Worm (Caenorhabditis elegans) whole organism, L3 larva: Measurements from ENCODE around the gene F45G2.8.
A peak's percentile ranks its signal among the peaks of the same experiment; 100 is the strongest.

Experiments
- R02D3.7 ChIP-seq: fragments of 150-350 bp; optimal IDR thresholded peaks from 2 replicates; lab custom pipeline; 2014; ENCODE audit warnings: missing biosample characterization, missing genetic modification characterization
- ZK546.5 ChIP-seq: sonication (generic microtip); optimal IDR thresholded peaks from 2 replicates; lab custom pipeline; 2017; ENCODE audit warnings: missing biosample characterization, missing genetic modification characterization
- aly-2 ChIP-seq: fragments of 150-350 bp; optimal IDR thresholded peaks from 2 replicates; lab custom pipeline; 2014; ENCODE audit warnings: missing biosample characterization, missing genetic modification characterization
- ama-1 ChIP-seq: fragments of 150-350 bp; optimal IDR thresholded peaks from 2 replicates; lab custom pipeline; 2018
- ceh-16 ChIP-seq: sonication (generic microtip); optimal IDR thresholded peaks from 2 replicates; lab custom pipeline; 2017; ENCODE audit warnings: missing biosample characterization, missing genetic modification characterization
- ceh-28 ChIP-seq: fragments of 150-350 bp; optimal IDR thresholded peaks from 2 replicates; lab custom pipeline; 2014; ENCODE audit warnings: missing biosample characterization, missing genetic modification reagents, missing genetic modification characterization
- ceh-82 ChIP-seq: fragments of 150-350 bp; optimal IDR thresholded peaks from 2 replicates; lab custom pipeline; 2014; ENCODE audit warnings: missing biosample characterization, missing genetic modification characterization
- ceh-9 ChIP-seq: sonication (generic microtip); optimal IDR thresholded peaks from 2 replicates; lab custom pipeline; 2018; ENCODE audit warnings: missing biosample characterization, missing genetic modification characterization
- daf-12 ChIP-seq: fragments of 150-350 bp; optimal IDR thresholded peaks from 2 replicates; lab custom pipeline; 2014; ENCODE audit warnings: missing biosample characterization, missing genetic modification reagents, missing genetic modification characterization
- egl-27 ChIP-seq: sonication (generic microtip); optimal IDR thresholded peaks from 4 replicates; lab custom pipeline; 2017; ENCODE audit warnings: missing biosample characterization, missing genetic modification reagents, missing genetic modification characterization
- egl-5 ChIP-seq: fragments of 150-350 bp; optimal IDR thresholded peaks from 2 replicates; lab custom pipeline; 2017; ENCODE audit warnings: missing biosample characterization, missing genetic modification reagents, missing genetic modification characterization, inconsistent platforms
- elt-1 ChIP-seq: fragments of 150-350 bp; optimal IDR thresholded peaks from 2 replicates; lab custom pipeline; 2014; ENCODE audit warnings: missing biosample characterization, missing genetic modification characterization
- elt-2 ChIP-seq: sonication (generic microtip); optimal IDR thresholded peaks from 2 replicates; lab custom pipeline; 2016; ENCODE audit warnings: missing genetic modification reagents, mild to moderate bottlenecking, missing genetic modification characterization, missing compliant biosample characterization
- elt-3 ChIP-seq, 3 experiments: fragments of 150-350 bp in 1 of 3; sonication (generic microtip) in 2 of 3; optimal IDR thresholded peaks; 2 replicates in 2 of 3; 4 replicates in 1 of 3; lab custom pipeline; 2014 to 2017; ENCODE audit warnings: missing biosample characterization in 3 of 3, missing genetic modification characterization in 3 of 3
- eor-1 ChIP-seq, 2 experiments: fragments of 150-350 bp; optimal IDR thresholded peaks; 2 replicates each; lab custom pipeline; 2014 to 2018; ENCODE audit warnings: missing biosample characterization in 2 of 2, missing genetic modification characterization in 2 of 2
- fkh-10 ChIP-seq: sonication (generic microtip); optimal IDR thresholded peaks from 2 replicates; lab custom pipeline; 2017; ENCODE audit warnings: missing biosample characterization, missing genetic modification reagents, missing genetic modification characterization
- fkh-2 ChIP-seq: fragments of 150-350 bp; optimal IDR thresholded peaks from 2 replicates; lab custom pipeline; 2014; ENCODE audit warnings: missing biosample characterization, missing genetic modification reagents, missing genetic modification characterization
- fos-1 ChIP-seq: fragments of 150-350 bp; optimal IDR thresholded peaks from 2 replicates; lab custom pipeline; 2014; ENCODE audit warnings: missing biosample characterization, missing genetic modification characterization
- hmg-11 ChIP-seq: sonication (generic microtip); optimal IDR thresholded peaks from 2 replicates; lab custom pipeline; 2016; ENCODE audit warnings: missing genetic modification characterization, missing compliant biosample characterization
- jun-1 ChIP-seq: fragments of 150-350 bp; optimal IDR thresholded peaks from 2 replicates; lab custom pipeline; 2014; ENCODE audit warnings: missing biosample characterization, missing genetic modification reagents, missing genetic modification characterization
- lin-15B ChIP-seq: fragments of 150-350 bp; optimal IDR thresholded peaks from 2 replicates; lab custom pipeline; 2014; ENCODE audit warnings: missing biosample characterization, missing genetic modification characterization
- lin-39 ChIP-seq: fragments of 150-350 bp; optimal IDR thresholded peaks from 2 replicates; lab custom pipeline; 2018; ENCODE audit warnings: missing biosample characterization, missing genetic modification reagents, missing genetic modification characterization
- lsy-12 ChIP-seq: sonication (generic microtip); optimal IDR thresholded peaks from 2 replicates; lab custom pipeline; 2016; ENCODE audit warnings: mild to moderate bottlenecking, missing genetic modification characterization, missing compliant biosample characterization
- mdl-1 ChIP-seq: fragments of 150-350 bp; optimal IDR thresholded peaks from 2 replicates; lab custom pipeline; 2014; ENCODE audit warnings: missing biosample characterization, missing genetic modification characterization
- mml-1 ChIP-seq: fragments of 150-350 bp; sonication (generic microtip); optimal IDR thresholded peaks from 3 replicates; lab custom pipeline; 2014; ENCODE audit warnings: missing biosample characterization, missing genetic modification characterization
- nfya-1 ChIP-seq: sonication (generic microtip); optimal IDR thresholded peaks from 2 replicates; lab custom pipeline; 2017; ENCODE audit warnings: missing genetic modification characterization, mild to moderate bottlenecking, missing compliant biosample characterization, antibody characterized with exemption, moderate library complexity; ENCODE audit not compliant: insufficient read depth
- nhr-11 ChIP-seq: fragments of 150-350 bp; optimal IDR thresholded peaks from 2 replicates; lab custom pipeline; 2014; ENCODE audit warnings: missing biosample characterization, missing genetic modification characterization
- nhr-12 ChIP-seq: fragments of 150-350 bp; optimal IDR thresholded peaks from 2 replicates; lab custom pipeline; 2014; ENCODE audit warnings: missing biosample characterization, missing genetic modification characterization
- nhr-23 ChIP-seq: fragments of 150-350 bp; optimal IDR thresholded peaks from 2 replicates; lab custom pipeline; 2014; ENCODE audit warnings: missing biosample characterization, missing genetic modification reagents, missing genetic modification characterization
- nhr-237 ChIP-seq: fragments of 150-350 bp; optimal IDR thresholded peaks from 2 replicates; lab custom pipeline; 2014; ENCODE audit warnings: missing biosample characterization, missing genetic modification characterization
- nhr-25 ChIP-seq: sonication (generic microtip); optimal IDR thresholded peaks from 2 replicates; lab custom pipeline; 2017; ENCODE audit warnings: missing biosample characterization, missing genetic modification characterization
- nhr-28 ChIP-seq: fragments of 150-350 bp; optimal IDR thresholded peaks from 2 replicates; lab custom pipeline; 2014; ENCODE audit warnings: missing biosample characterization, missing genetic modification characterization
- nhr-43 ChIP-seq: sonication (generic microtip); optimal IDR thresholded peaks from 2 replicates; lab custom pipeline; 2016; ENCODE audit warnings: mild to moderate bottlenecking, missing genetic modification characterization, missing compliant biosample characterization; ENCODE audit not compliant: poor library complexity, severe bottlenecking
- nhr-67 ChIP-seq: fragments of 150-350 bp; optimal IDR thresholded peaks from 2 replicates; lab custom pipeline; 2014; ENCODE audit warnings: missing biosample characterization, missing genetic modification characterization
- nhr-76 ChIP-seq: fragments of 150-350 bp; sonication (generic microtip); optimal IDR thresholded peaks from 5 replicates; lab custom pipeline; 2014; ENCODE audit warnings: missing biosample characterization, missing genetic modification characterization
- nhr-77 ChIP-seq: fragments of 150-350 bp; optimal IDR thresholded peaks from 2 replicates; lab custom pipeline; 2014; ENCODE audit warnings: missing biosample characterization, missing genetic modification characterization
- pha-4 ChIP-seq: fragments of 150-350 bp; optimal IDR thresholded peaks from 2 replicates; lab custom pipeline; 2014; ENCODE audit warnings: missing biosample characterization, missing genetic modification reagents, missing genetic modification characterization
- pqm-1 ChIP-seq: fragments of 150-350 bp; optimal IDR thresholded peaks from 2 replicates; lab custom pipeline; 2017; ENCODE audit warnings: missing biosample characterization, missing genetic modification characterization, inconsistent platforms
- sea-2 ChIP-seq: fragments of 150-350 bp; sonication (generic microtip); optimal IDR thresholded peaks from 4 replicates; lab custom pipeline; 2014; ENCODE audit warnings: missing biosample characterization, missing genetic modification reagents, missing genetic modification characterization
- skn-1 ChIP-seq: fragments of 150-350 bp; optimal IDR thresholded peaks from 2 replicates; lab custom pipeline; 2014; ENCODE audit warnings: missing biosample characterization, missing genetic modification characterization
- snpc-4 ChIP-seq: fragments of 150-350 bp; optimal IDR thresholded peaks from 2 replicates; lab custom pipeline; 2014; ENCODE audit warnings: missing biosample characterization, missing genetic modification characterization
- tbx-2 ChIP-seq: sonication (generic microtip); optimal IDR thresholded peaks from 2 replicates; lab custom pipeline; 2016; ENCODE audit warnings: mild to moderate bottlenecking, missing genetic modification characterization, missing compliant biosample characterization
- unc-39 ChIP-seq: sonication (generic microtip); optimal IDR thresholded peaks from 4 replicates; lab custom pipeline; 2017; ENCODE audit warnings: missing biosample characterization, missing genetic modification characterization
- unc-62 ChIP-seq: fragments of 150-350 bp; sonication (generic microtip); optimal IDR thresholded peaks from 4 replicates; lab custom pipeline; 2014; ENCODE audit warnings: missing biosample characterization, missing genetic modification reagents, missing genetic modification characterization
- zag-1 ChIP-seq: fragments of 150-350 bp; optimal IDR thresholded peaks from 2 replicates; lab custom pipeline; 2014; ENCODE audit warnings: missing biosample characterization, missing genetic modification characterization
- ztf-11 ChIP-seq: fragments of 150-350 bp; optimal IDR thresholded peaks from 2 replicates; lab custom pipeline; 2014; ENCODE audit warnings: missing biosample characterization, missing genetic modification characterization
- ztf-4 ChIP-seq: fragments of 150-350 bp; optimal IDR thresholded peaks from 2 replicates; lab custom pipeline; 2014; ENCODE audit warnings: missing biosample characterization, missing genetic modification characterization

F45G2.8 gene

ce11 chrIII:13465918-13466592, 30.6 kb upstream of the F45G2.8 start, which contains the start of gene cdk-5:
Gene cdk-5, minus strand, starts transcription at chrIII:13466342.
- TF ChIP-seq pqm-1 (tag; lab: Kevin White, UChicago) (peak; percentile 61), aly-2 (tag; lab: Kevin White, UChicago) (no peak), lsy-12 (tag; lab: Kevin White, UChicago) (peak; percentile 76), ztf-4 (tag; lab: Kevin White, UChicago) (peak; percentile 49), ztf-11 (tag; lab: Kevin White, UChicago) (no peak), lin-39 (peak; percentile 56), mml-1 (no peak), fkh-10 (peak; percentile 51), tbx-2 (tag; lab: Kevin White, UChicago) (peak; percentile 71), egl-27 (no peak), skn-1 (peak; percentile 89), sea-2 (no peak), elt-1 (tag; lab: Kevin White, UChicago) (peak; percentile 60), daf-12 (tag; lab: Kevin White, UChicago) (no peak), elt-3 (tag; optimal IDR thresholded peaks at IDR 0.05; lab: Kevin White, UChicago) (no peak), hmg-11 (tag; lab: Kevin White, UChicago) (peak; percentile 49), ceh-28 (tag; lab: Kevin White, UChicago) (peak; percentile 95), unc-39 (no peak), lin-15B (tag; lab: Kevin White, UChicago) (peak; percentile 86), jun-1 (peak; percentile 84), eor-1 (tag; optimal IDR thresholded peaks at IDR 0.05; lab: Kevin White, UChicago) (peak in 1 of 2 experiments; percentile 58), pha-4 (tag; lab: Kevin White, UChicago) (peak; percentile 97), nhr-11 (tag; lab: Kevin White, UChicago) (no peak), unc-62 (GFP tag; lab: Kevin White, UChicago) (no peak), nhr-28 (tag; lab: Kevin White, UChicago) (no peak), elt-2 (tag; lab: Kevin White, UChicago) (peak; percentile 50), nfya-1 (peak; percentile 95), nhr-23 (peak; percentile 95), egl-5 (tag; lab: Kevin White, UChicago) (no peak), nhr-77 (peak; percentile 28), nhr-25 (tag; lab: Kevin White, UChicago) (peak; percentile 91), nhr-12 (tag; lab: Kevin White, UChicago) (no peak), nhr-76 (no peak), fos-1 (tag; lab: Kevin White, UChicago) (no peak), nhr-43 (tag; lab: Kevin White, UChicago) (peak; percentile 90), ceh-82 (peak; percentile 48), nhr-237 (no peak), R02D3.7 (peak; percentile 34), fkh-2 (no peak), snpc-4 (tag; lab: Kevin White, UChicago) (peak; percentile 82), mdl-1 (tag; lab: Kevin White, UChicago) (no peak), nhr-67 (tag; lab: Kevin White, UChicago) (no peak), ZK546.5 (peak; percentile 64), ceh-16 (tag; lab: Kevin White, UChicago) (no peak), ama-1 (peak; percentile 74), ceh-9 (no peak), zag-1 (tag; lab: Kevin White, UChicago) (no peak)
